Worm (Caenorhabditis elegans) whole organism, L1 larva: ENCODE results near the gene calf-1.

Experiments used
- C04F5.9 ChIP-seq: sonication (generic microtip); optimal IDR thresholded peaks from 2 replicates; lab custom pipeline; 2016; ENCODE audit warnings: missing genetic modification characterization, missing compliant biosample characterization
- C34B4.2 ChIP-seq: sonication (generic microtip); optimal IDR thresholded peaks from 2 replicates; lab custom pipeline; 2017; ENCODE audit warnings: mild to moderate bottlenecking, missing genetic modification characterization, missing compliant biosample characterization
- alr-1 ChIP-seq: fragments of 200-800 bp; sonication (Bioruptor generic); optimal IDR thresholded peaks from 2 replicates; lab custom pipeline; 2018; ENCODE audit warnings: borderline replicate concordance, mild to moderate bottlenecking, missing genetic modification characterization, missing compliant biosample characterization
- ama-1 ChIP-seq: fragments of 150-350 bp; optimal IDR thresholded peaks from 2 replicates; lab custom pipeline; 2014
- blmp-1 ChIP-seq: fragments of 150-350 bp; optimal IDR thresholded peaks from 2 replicates; lab custom pipeline; 2014; ENCODE audit warnings: missing biosample characterization, missing genetic modification characterization
- ceh-63 ChIP-seq: fragments of 200-800 bp; sonication (Bioruptor generic); optimal IDR thresholded peaks from 2 replicates; lab custom pipeline; 2018; ENCODE audit warnings: mild to moderate bottlenecking, missing genetic modification characterization, missing compliant biosample characterization
- ceh-82 ChIP-seq, 3 experiments: fragments of 150-350 bp in 1 of 3; sonication (generic microtip) in 2 of 3; optimal IDR thresholded peaks; 2 replicates each; lab custom pipeline; 2014 to 2017; ENCODE audit warnings: missing biosample characterization in 3 of 3, missing genetic modification characterization in 3 of 3
- ceh-88 ChIP-seq: fragments of 200-800 bp; sonication (Bioruptor generic); IDR thresholded peaks from 2 replicates; pipeline ENCODE4 v1.3.6; 2022; ENCODE audit warnings: missing genetic modification characterization, missing compliant biosample characterization
- ceh-90 ChIP-seq: sonication (generic microtip); optimal IDR thresholded peaks from 2 replicates; lab custom pipeline; 2016; ENCODE audit warnings: missing genetic modification characterization, missing compliant biosample characterization
- ces-1 ChIP-seq: fragments of 150-350 bp; optimal IDR thresholded peaks from 2 replicates; lab custom pipeline; 2014; ENCODE audit warnings: missing biosample characterization, missing genetic modification reagents, missing genetic modification characterization
- dpl-1 ChIP-seq, 3 experiments: fragments of 150-350 bp in 2 of 3; sonication (generic microtip) in 1 of 3; optimal IDR thresholded peaks; 2 replicates each; lab custom pipeline; 2014 to 2017; ENCODE audit warnings: missing biosample characterization in 3 of 3, missing genetic modification characterization in 3 of 3, missing genetic modification reagents in 3 of 3
- dsc-1 ChIP-seq: sonication (generic microtip); optimal IDR thresholded peaks from 2 replicates; lab custom pipeline; 2016; ENCODE audit warnings: mild to moderate bottlenecking, missing genetic modification characterization, missing compliant biosample characterization
- efl-3 ChIP-seq: fragments of 200-800 bp; sonication (Bioruptor generic); optimal IDR thresholded peaks from 2 replicates; lab custom pipeline; 2018; ENCODE audit warnings: mild to moderate bottlenecking, missing genetic modification characterization, missing compliant biosample characterization
- egl-13 ChIP-seq: sonication (generic microtip); optimal IDR thresholded peaks from 2 replicates; lab custom pipeline; 2016; ENCODE audit warnings: missing genotype, missing genetic modification reagents, missing genetic modification characterization, missing compliant biosample characterization
- elt-2 ChIP-seq: sonication (generic microtip); optimal IDR thresholded peaks from 2 replicates; lab custom pipeline; 2016; ENCODE audit warnings: missing genetic modification characterization, mild to moderate bottlenecking, inconsistent platforms, missing compliant biosample characterization, missing genetic modification reagents
- elt-3 ChIP-seq, 6 experiments: fragments of 150-350 bp in 1 of 6; sonication (generic microtip); optimal IDR thresholded peaks; 2 replicates each; lab custom pipeline; 2017 to 2018; ENCODE audit warnings: missing biosample characterization in 6 of 6, missing genetic modification characterization in 6 of 6, inconsistent platforms in 1 of 6
- ets-5 ChIP-seq: fragments of 200-800 bp; sonication (Bioruptor generic); IDR thresholded peaks from 2 replicates; pipeline ENCODE4 v1.3.6; 2022; ENCODE audit warnings: missing genetic modification characterization, missing compliant biosample characterization
- fkh-8 ChIP-seq: sonication (generic microtip); optimal IDR thresholded peaks from 2 replicates; lab custom pipeline; 2016; ENCODE audit warnings: mild to moderate bottlenecking, missing genetic modification characterization, missing compliant biosample characterization
- grh-1 ChIP-seq: fragments of 200-800 bp; sonication (Bioruptor generic); IDR thresholded peaks from 2 replicates; pipeline ENCODE4 v1.3.6; 2022; ENCODE audit warnings: missing genetic modification reagents, missing genetic modification characterization, missing compliant biosample characterization
- hlh-17 ChIP-seq: fragments of 200-800 bp; sonication (Bioruptor generic); optimal IDR thresholded peaks from 2 replicates; lab custom pipeline; 2018; ENCODE audit warnings: missing genetic modification characterization, mild to moderate bottlenecking, missing compliant biosample characterization, moderate library complexity, borderline replicate concordance
- hpl-2 ChIP-seq: fragments of 150-350 bp; optimal IDR thresholded peaks from 2 replicates; lab custom pipeline; 2014; ENCODE audit warnings: missing biosample characterization, missing genetic modification reagents, missing genetic modification characterization
- lin-13 ChIP-seq: fragments of 150-350 bp; optimal IDR thresholded peaks from 2 replicates; lab custom pipeline; 2014; ENCODE audit warnings: missing biosample characterization, missing genetic modification reagents, missing genetic modification characterization
- lin-15B ChIP-seq: fragments of 150-350 bp; sonication (generic microtip); optimal IDR thresholded peaks from 3 replicates; lab custom pipeline; 2014; ENCODE audit warnings: missing biosample characterization, missing genetic modification characterization
- lin-35 ChIP-seq, 2 experiments: fragments of 150-350 bp; optimal IDR thresholded peaks; 2 replicates each; lab custom pipeline; 2014; ENCODE audit warnings: missing biosample characterization in 2 of 2, missing genetic modification characterization in 2 of 2, missing genetic modification reagents in 2 of 2
- lsy-2 ChIP-seq, 2 experiments: fragments of 150-350 bp; optimal IDR thresholded peaks; 2 replicates each; lab custom pipeline; 2014; ENCODE audit warnings: missing biosample characterization in 2 of 2, missing genetic modification characterization in 2 of 2
- mab-9 ChIP-seq: fragments of 200-800 bp; sonication (Bioruptor generic); IDR thresholded peaks from 2 replicates; pipeline ENCODE4 v1.3.6; 2022; ENCODE audit warnings: missing genetic modification reagents, missing genetic modification characterization, missing compliant biosample characterization
- mdl-1 ChIP-seq, 2 experiments: fragments of 150-350 bp; optimal IDR thresholded peaks; 2 replicates each; lab custom pipeline; 2014 to 2017; ENCODE audit warnings: missing biosample characterization in 2 of 2, missing genetic modification characterization in 2 of 2, inconsistent platforms in 1 of 2
- nhr-12 ChIP-seq: sonication (generic microtip); optimal IDR thresholded peaks from 2 replicates; lab custom pipeline; 2017; ENCODE audit warnings: missing biosample characterization, missing genetic modification characterization
- nhr-19 ChIP-seq: fragments of 200-800 bp; sonication (Bioruptor generic); conservative IDR thresholded peaks from 2 replicates; pipeline ENCODE4 v1.3.6; 2022; ENCODE audit warnings: missing genetic modification characterization, missing compliant biosample characterization
- nhr-28 ChIP-seq: fragments of 150-350 bp; optimal IDR thresholded peaks from 2 replicates; lab custom pipeline; 2014; ENCODE audit warnings: missing biosample characterization, missing genetic modification characterization
- nhr-71 ChIP-seq: sonication (generic microtip); optimal IDR thresholded peaks from 2 replicates; lab custom pipeline; 2016; ENCODE audit warnings: mild to moderate bottlenecking, missing genetic modification characterization, moderate library complexity, missing compliant biosample characterization
- nhr-76 ChIP-seq: sonication (generic microtip); optimal IDR thresholded peaks from 2 replicates; lab custom pipeline; 2017; ENCODE audit warnings: missing biosample characterization, missing genetic modification characterization
- nhr-77 ChIP-seq: fragments of 150-350 bp; optimal IDR thresholded peaks from 2 replicates; lab custom pipeline; 2014; ENCODE audit warnings: missing biosample characterization, missing genetic modification characterization
- nhr-84 ChIP-seq: sonication (generic microtip); optimal IDR thresholded peaks from 2 replicates; lab custom pipeline; 2017; ENCODE audit warnings: missing biosample characterization, missing genetic modification characterization
- nhr-85 ChIP-seq: sonication (generic microtip); peaks from one replicate; lab custom pipeline; 2016; ENCODE audit warnings: missing genetic modification characterization, inconsistent platforms, missing compliant biosample characterization
- nhr-90 ChIP-seq: sonication (generic microtip); optimal IDR thresholded peaks from 2 replicates; lab custom pipeline; 2016; ENCODE audit warnings: mild to moderate bottlenecking, missing genetic modification characterization, missing compliant biosample characterization; ENCODE audit not compliant: poor library complexity
- pag-3 ChIP-seq: sonication (generic microtip); optimal IDR thresholded peaks from 2 replicates; lab custom pipeline; 2017; ENCODE audit warnings: missing genetic modification characterization, mild to moderate bottlenecking, missing compliant biosample characterization, antibody characterized with exemption, borderline replicate concordance; ENCODE audit not compliant: insufficient read depth
- pax-3 ChIP-seq: fragments of 200-800 bp; sonication (Bioruptor generic); optimal IDR thresholded peaks from 2 replicates; lab custom pipeline; 2018; ENCODE audit warnings: mild to moderate bottlenecking, missing genetic modification characterization, moderate library complexity, missing compliant biosample characterization
- rnt-1 ChIP-seq: sonication (generic microtip); optimal IDR thresholded peaks from 2 replicates; lab custom pipeline; 2016; ENCODE audit warnings: mild to moderate bottlenecking, missing genetic modification characterization, moderate library complexity, missing compliant biosample characterization
- skn-1 ChIP-seq: fragments of 150-350 bp; optimal IDR thresholded peaks from 2 replicates; lab custom pipeline; 2014; ENCODE audit warnings: missing biosample characterization, missing genetic modification characterization
- snu-23 ChIP-seq: sonication (generic microtip); optimal IDR thresholded peaks from 2 replicates; lab custom pipeline; 2016; ENCODE audit warnings: missing genetic modification characterization, missing compliant biosample characterization
- sptf-1 ChIP-seq: fragments of 150-350 bp; optimal IDR thresholded peaks from 2 replicates; lab custom pipeline; 2014; ENCODE audit warnings: missing biosample characterization, missing genetic modification characterization
- sup-37 ChIP-seq: fragments of 200-800 bp; sonication (Bioruptor generic); optimal IDR thresholded peaks from 2 replicates; lab custom pipeline; 2018; ENCODE audit warnings: mild to moderate bottlenecking, missing genetic modification characterization, missing compliant biosample characterization
- swsn-7 ChIP-seq: sonication (generic microtip); optimal IDR thresholded peaks from 2 replicates; lab custom pipeline; 2016; ENCODE audit warnings: missing genetic modification characterization, missing compliant biosample characterization
- tlp-1 ChIP-seq: fragments of 150-350 bp; optimal IDR thresholded peaks from 2 replicates; lab custom pipeline; 2014; ENCODE audit warnings: missing biosample characterization, missing genetic modification characterization
- unc-30 ChIP-seq: sonication (generic microtip); optimal IDR thresholded peaks from 2 replicates; lab custom pipeline; 2017; ENCODE audit warnings: missing biosample characterization, missing genetic modification characterization
- unc-62 ChIP-seq: fragments of 150-350 bp; optimal IDR thresholded peaks from 2 replicates; lab custom pipeline; 2014; ENCODE audit warnings: missing biosample characterization, missing genetic modification reagents, missing genetic modification characterization
- zag-1 ChIP-seq: fragments of 150-350 bp; optimal IDR thresholded peaks from 2 replicates; lab custom pipeline; 2014; ENCODE audit warnings: missing biosample characterization, missing genetic modification characterization
- zip-4 ChIP-seq: fragments of 200-800 bp; sonication (Bioruptor generic); optimal IDR thresholded peaks from 2 replicates; lab custom pipeline; 2018; ENCODE audit warnings: mild to moderate bottlenecking, missing genetic modification characterization, moderate library complexity, missing compliant biosample characterization
- ztf-4 ChIP-seq: fragments of 150-350 bp; optimal IDR thresholded peaks from 2 replicates; lab custom pipeline; 2014; ENCODE audit warnings: missing biosample characterization, missing genetic modification characterization

calf-1 gene

DNA sequence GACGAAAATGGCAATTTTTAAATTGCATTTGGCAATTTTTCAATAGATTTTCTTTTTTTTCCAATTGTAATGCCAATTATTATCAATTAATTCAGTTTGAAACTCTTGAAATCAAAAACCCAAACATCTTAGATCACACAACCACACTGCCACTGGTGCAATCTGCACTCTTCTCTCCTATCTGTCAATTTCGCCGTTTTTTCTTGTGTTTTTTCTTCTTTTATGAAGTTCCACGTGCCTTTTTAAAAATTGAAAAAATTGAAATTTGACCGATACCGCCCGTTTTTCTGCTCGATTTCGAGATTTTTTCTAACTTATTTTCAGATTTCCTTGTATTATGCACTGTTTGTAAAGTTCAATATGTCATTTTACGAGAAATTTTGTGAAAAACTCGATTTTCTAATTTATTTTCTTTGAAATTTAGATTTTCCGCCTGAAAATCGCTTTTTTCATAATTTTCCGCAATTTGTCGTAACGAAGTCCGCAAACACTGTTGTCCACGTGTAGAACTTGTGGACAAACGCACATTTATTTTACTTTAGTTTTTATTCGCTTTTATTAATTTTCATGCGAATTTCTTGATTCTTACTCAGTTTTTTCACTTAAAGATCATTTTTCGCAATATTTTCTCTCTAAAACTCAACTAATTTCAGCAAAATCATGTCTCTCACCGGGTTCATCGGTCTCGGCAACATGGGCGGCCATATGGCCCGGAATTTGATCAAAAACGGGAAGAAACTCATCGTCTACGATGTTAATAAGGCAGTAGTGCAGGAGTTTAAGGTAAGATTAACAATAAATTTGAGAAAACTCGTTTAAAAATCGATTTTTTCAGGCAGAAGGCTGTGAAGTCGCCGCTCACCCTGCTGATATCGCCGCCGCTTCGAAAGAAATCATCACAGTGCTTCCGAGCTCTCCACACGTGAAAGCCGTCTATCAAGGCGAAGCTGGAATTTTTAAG lies 14.7 kb upstream of the calf-1 start, which contains the start of gene B0250.5 (continued):
- no peak for TF ChIP-seq mab-9 (GFP tag; lab: Robert Waterston, UW)
- TF ChIP-seq nhr-84 (tag; lab: Kevin White, UChicago) = no peak
- TF ChIP-seq pax-3 (tag; lab: Kevin White, UChicago) = no peak
- TF ChIP-seq hlh-17 (GFP tag; lab: Kevin White, UChicago) = no peak
- peak; percentile 74 for TF ChIP-seq nhr-85 (tag; lab: Kevin White, UChicago)
- TF ChIP-seq ama-1 (lab: Kevin White, UChicago) = no peak
- no peak for TF ChIP-seq grh-1 (GFP tag; lab: Robert Waterston, UW)
- peak in 2 of 3 experiments; percentile 1 to 28 for TF ChIP-seq ceh-82 (tag; optimal IDR thresholded peaks at IDR 0.05; lab: Kevin White, UChicago)
- peak; percentile 68 for TF ChIP-seq swsn-7
- TF ChIP-seq pag-3 (tag; lab: Kevin White, UChicago) = no peak
- no peak for TF ChIP-seq ces-1
- TF ChIP-seq ceh-88 (GFP tag; lab: Robert Waterston, UW) = no peak
- TF ChIP-seq hpl-2 = peak; percentile 10
- no peak for TF ChIP-seq zip-4 (GFP tag; lab: Kevin White, UChicago)
- peak; percentile 5 for TF ChIP-seq fkh-8
- peak; percentile 68 for TF ChIP-seq nhr-71 (tag; lab: Kevin White, UChicago)
- TF ChIP-seq nhr-19 = peak; percentile 32; the same call in 1 of the 2 replicates
- TF ChIP-seq ceh-63 = no peak
- TF ChIP-seq lin-15B (tag; lab: Kevin White, UChicago) = no peak
- no peak for TF ChIP-seq nhr-90 (tag; lab: Kevin White, UChicago)
- peak; percentile 42 for TF ChIP-seq dsc-1 (tag; lab: Kevin White, UChicago)
- TF ChIP-seq rnt-1 (tag; lab: Kevin White, UChicago) = no peak
- no peak for TF ChIP-seq zag-1
- TF ChIP-seq nhr-12 = no peak
- no peak for TF ChIP-seq mdl-1 (tag; optimal IDR thresholded peaks at IDR 0.05; lab: Kevin White, UChicago)
- TF ChIP-seq skn-1 (tag; lab: Kevin White, UChicago) = no peak
- TF ChIP-seq efl-3 (GFP tag; lab: Kevin White, UChicago) = no peak
- no peak for TF ChIP-seq sptf-1 (tag; lab: Kevin White, UChicago)
- no peak for TF ChIP-seq alr-1 (tag; lab: Kevin White, UChicago)
- TF ChIP-seq unc-30 (tag; lab: Kevin White, UChicago) = no peak
- TF ChIP-seq nhr-28 (tag; lab: Kevin White, UChicago) = no peak
- no peak for TF ChIP-seq elt-2 (tag; lab: Kevin White, UChicago)
- no peak for TF ChIP-seq C34B4.2 (tag; lab: Kevin White, UChicago)
- no peak for TF ChIP-seq lin-13
- no peak for TF ChIP-seq sup-37 (GFP tag; lab: Kevin White, UChicago)
- TF ChIP-seq ceh-90 (tag; lab: Kevin White, UChicago) = no peak
- TF ChIP-seq egl-13 (tag; lab: Kevin White, UChicago) = no peak
- no peak for TF ChIP-seq unc-62
- peak; percentile 60 to 70 for TF ChIP-seq lsy-2 (tag; optimal IDR thresholded peaks at IDR 0.05; lab: Kevin White, UChicago)
- no peak for TF ChIP-seq ets-5 (GFP tag; lab: Robert Waterston, UW)
- TF ChIP-seq nhr-76 = no peak
- TF ChIP-seq blmp-1 (tag; lab: Kevin White, UChicago) = peak; percentile 22
- peak; percentile 69 for TF ChIP-seq snu-23 (GFP tag; lab: Kevin White, UChicago)
- TF ChIP-seq nhr-77 (tag; lab: Kevin White, UChicago) = no peak
- TF ChIP-seq lin-35 (GFP tag; optimal IDR thresholded peaks at IDR 0.05; lab: Kevin White, UChicago) = peak; percentile 28 to 80
- no peak for TF ChIP-seq ztf-4 (tag; lab: Kevin White, UChicago)
- TF ChIP-seq C04F5.9 (tag; lab: Kevin White, UChicago) = no peak
- peak; percentile 56 to 77 (median 63) for TF ChIP-seq dpl-1 (GFP tag; optimal IDR thresholded peaks at IDR 0.05; lab: Kevin White, UChicago)
- TF ChIP-seq elt-3 (tag; optimal IDR thresholded peaks at IDR 0.05; lab: Kevin White, UChicago) = peak in 1 of 6 experiments; percentile 18
- TF ChIP-seq tlp-1 (tag; lab: Kevin White, UChicago) = no peak
